Fruit fly (Drosophila melanogaster): ENCODE measurements around the gene Stt3A.

Gene Stt3A

DNA sequence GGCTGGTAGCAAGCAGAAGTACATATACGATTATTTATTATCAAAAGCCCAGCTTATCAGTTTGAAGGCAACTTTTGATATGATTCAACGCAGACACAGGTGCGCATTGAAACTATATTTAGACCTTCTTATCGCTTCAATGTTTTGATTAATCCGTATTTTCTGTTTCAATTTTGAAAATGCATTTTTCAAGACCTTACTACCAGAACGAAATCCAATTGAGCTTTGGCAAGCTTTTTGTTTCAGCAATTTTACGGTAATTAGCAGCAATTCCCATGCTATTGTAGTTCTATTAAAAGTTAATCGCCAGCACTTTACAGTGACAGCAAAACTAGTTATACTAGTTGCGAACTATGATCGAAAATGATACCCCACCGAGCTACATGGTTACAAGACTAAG lies 11.9 kb downstream of the Stt3A start, which contains the start of gene Mgstl:
Mgstl (plus strand) TSS at position 301 of the 400 bp plus-strand sequence.
- TF ChIP-seq D1 (tag; optimal IDR thresholded peaks at IDR 0.05): no peak
- no peak for TF ChIP-seq Pif1B (GFP tag; optimal IDR thresholded peaks at IDR 0.05)
- no peak for TF ChIP-seq CG10348 (GFP tag; IDR thresholded peaks at IDR 0.05)

DNA sequence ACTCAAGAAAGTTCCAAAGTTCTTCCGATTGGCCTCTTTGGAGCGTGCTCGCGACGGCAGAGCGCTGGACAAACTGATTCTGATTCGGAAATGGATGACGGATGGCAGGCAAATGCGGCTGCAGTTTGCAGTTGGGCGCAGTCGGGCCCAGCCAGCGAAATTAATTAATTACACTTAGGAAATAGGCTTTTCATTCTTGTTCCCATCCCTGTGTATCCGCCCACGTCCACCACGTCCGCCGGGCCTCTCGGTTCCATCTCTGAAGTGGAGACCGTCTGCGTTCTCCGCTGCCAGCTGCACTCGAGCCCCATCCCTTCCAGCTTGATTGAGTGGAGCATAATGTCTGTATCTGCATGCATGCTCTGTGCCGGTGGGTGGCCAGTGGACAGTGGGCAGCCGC lies 13.2 kb downstream of the Stt3A start, which contains the start of gene CG15449:
CG15449 (minus strand) TSS at position 101 of the 400 bp plus-strand sequence.
- no peak for TF ChIP-seq Pif1B (GFP tag; optimal IDR thresholded peaks at IDR 0.05)
- no peak for TF ChIP-seq fd96Ca (GFP tag; IDR thresholded peaks at IDR 0.05)
- no peak for TF ChIP-seq CG8159 (tag; optimal IDR thresholded peaks at IDR 0.05)
- TF ChIP-seq CG4496 (GFP tag; IDR thresholded peaks at IDR 0.05): no peak
- no peak for TF ChIP-seq CG10348 (GFP tag; IDR thresholded peaks at IDR 0.05)
- no peak for TF ChIP-seq CG14655 (GFP tag; optimal IDR thresholded peaks at IDR 0.05)
- no peak for TF ChIP-seq CG15710 (tag; optimal IDR thresholded peaks at IDR 0.05)
- no peak for TF ChIP-seq CG9948 (tag; optimal IDR thresholded peaks at IDR 0.05)
- no peak for TF ChIP-seq EcR (GFP tag; optimal IDR thresholded peaks at IDR 0.05)
- no peak for TF ChIP-seq Snoo (tag; optimal IDR thresholded peaks at IDR 0.05)
- no peak for TF ChIP-seq Pif1A (GFP tag; optimal IDR thresholded peaks at IDR 0.05)
- TF ChIP-seq CG13204 (GFP tag; optimal IDR thresholded peaks at IDR 0.05): no peak
- no peak for TF ChIP-seq D1 (tag; optimal IDR thresholded peaks at IDR 0.05)
- TF ChIP-seq CG32121 (GFP tag; IDR thresholded peaks at IDR 0.05): no peak
- no peak for TF ChIP-seq gl (tag; optimal IDR thresholded peaks at IDR 0.05)
- TF ChIP-seq CG12605 (GFP tag; IDR thresholded peaks at IDR 0.05): no peak

DNA sequence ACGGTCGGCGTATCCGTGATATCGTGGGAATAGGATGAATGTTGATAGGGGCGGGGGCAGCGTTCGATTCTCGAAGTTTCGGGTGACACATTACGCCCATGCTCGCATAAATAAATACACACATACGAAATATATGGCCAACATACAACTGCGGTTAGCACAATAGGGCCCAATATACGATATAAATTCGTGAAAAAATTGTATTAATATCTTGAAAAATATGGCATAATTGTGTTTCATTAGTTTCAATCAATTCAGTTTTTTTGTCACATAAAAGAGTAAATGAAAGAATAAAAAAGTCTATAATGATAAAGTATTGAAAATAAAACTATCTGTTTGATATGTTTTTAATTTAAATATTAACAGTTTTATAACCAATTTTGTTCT lies 17.8 kb downstream of the Stt3A start:
- TF ChIP-seq CG8159 (tag; optimal IDR thresholded peaks at IDR 0.05): peak; percentile 14
- TF ChIP-seq Ets98B (GFP tag; IDR thresholded peaks at IDR 0.05): peak; percentile 14; the same call in 1 of the 2 replicates
- TF ChIP-seq CG13204 (GFP tag; optimal IDR thresholded peaks at IDR 0.05): no peak
- TF ChIP-seq CG9948 (tag; optimal IDR thresholded peaks at IDR 0.05): peak; percentile 10
- no peak for TF ChIP-seq CG32121 (GFP tag; IDR thresholded peaks at IDR 0.05)
- no peak for TF ChIP-seq CG10348 (GFP tag; IDR thresholded peaks at IDR 0.05)
- TF ChIP-seq CG8301 (tag; optimal IDR thresholded peaks at IDR 0.05): no peak
- no peak for TF ChIP-seq Snoo (tag; optimal IDR thresholded peaks at IDR 0.05)
- TF ChIP-seq CG34367 (tag; optimal IDR thresholded peaks at IDR 0.05): no peak
- no peak for TF ChIP-seq CG14655 (GFP tag; optimal IDR thresholded peaks at IDR 0.05)
- TF ChIP-seq D1 (tag; optimal IDR thresholded peaks at IDR 0.05): peak; percentile 34
- TF ChIP-seq CG12605 (GFP tag; IDR thresholded peaks at IDR 0.05): no peak

DNA sequence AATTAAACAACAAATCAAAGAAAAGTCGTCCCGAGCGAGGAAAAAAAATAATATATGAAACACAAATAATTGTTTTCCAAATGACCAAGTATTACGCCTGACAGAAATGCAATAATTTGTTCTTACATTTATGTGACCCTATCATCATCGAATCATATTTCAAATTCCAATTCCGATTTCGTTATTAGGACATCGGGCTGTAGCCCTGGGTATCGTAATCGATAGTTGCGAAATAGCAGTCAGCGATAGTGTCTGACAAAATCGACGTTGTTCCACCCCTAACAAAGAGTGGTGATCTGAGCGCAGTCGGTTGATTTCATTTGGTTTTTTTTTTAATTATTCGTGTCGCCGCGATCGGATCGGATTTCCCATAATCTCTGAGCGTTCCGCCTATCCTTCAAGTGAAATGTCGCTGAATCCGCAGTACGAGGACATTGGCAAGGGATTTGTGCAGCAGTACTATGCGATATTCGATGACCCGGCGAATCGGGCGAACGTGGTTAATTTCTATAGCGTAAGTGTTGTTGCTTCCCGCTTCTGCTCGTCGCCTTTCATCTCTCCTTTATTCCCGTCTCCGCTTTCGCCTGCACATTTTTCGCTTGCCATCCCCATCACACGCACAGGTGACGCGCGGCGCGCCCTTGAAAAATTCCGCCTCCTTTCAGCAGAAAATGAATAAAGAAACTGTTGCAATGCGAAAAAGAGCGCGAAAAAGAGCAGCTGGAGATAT lies 18.4 kb downstream of the Stt3A start, which contains the start of gene Ntf-2:
Ntf-2 (plus strand) TSS at position 262 of the 730 bp plus-strand sequence.
- TF ChIP-seq CG8301 (tag; optimal IDR thresholded peaks at IDR 0.05) (no peak), EcR (GFP tag; optimal IDR thresholded peaks at IDR 0.05) (peak; percentile 43)

DNA sequence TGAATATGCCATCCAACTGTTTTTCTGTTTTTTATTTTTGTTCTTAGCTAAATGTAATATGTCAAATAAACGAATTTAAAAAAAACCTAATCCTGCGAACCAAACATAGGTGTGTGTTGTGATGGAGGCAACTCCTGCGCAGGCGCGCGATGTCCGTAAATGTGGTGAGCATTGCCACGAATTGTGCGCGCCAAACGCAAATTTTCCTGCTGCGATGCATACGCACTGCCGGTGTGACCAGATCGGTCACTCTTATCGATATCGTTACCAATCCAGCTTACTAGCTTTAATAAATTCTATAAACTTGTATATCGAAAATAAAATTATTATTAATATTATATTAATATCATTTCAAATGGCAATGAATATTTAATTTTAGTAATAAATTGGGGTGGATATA lies 19.1 kb downstream of the Stt3A start:
- TF ChIP-seq CG13204 (GFP tag; optimal IDR thresholded peaks at IDR 0.05) (no peak), CG8159 (tag; optimal IDR thresholded peaks at IDR 0.05) (no peak), Snoo (tag; optimal IDR thresholded peaks at IDR 0.05) (no peak), CG17806 (tag; optimal IDR thresholded peaks at IDR 0.05) (no peak), CG4496 (GFP tag; IDR thresholded peaks at IDR 0.05) (no peak), CG12605 (GFP tag; IDR thresholded peaks at IDR 0.05) (no peak)

DNA sequence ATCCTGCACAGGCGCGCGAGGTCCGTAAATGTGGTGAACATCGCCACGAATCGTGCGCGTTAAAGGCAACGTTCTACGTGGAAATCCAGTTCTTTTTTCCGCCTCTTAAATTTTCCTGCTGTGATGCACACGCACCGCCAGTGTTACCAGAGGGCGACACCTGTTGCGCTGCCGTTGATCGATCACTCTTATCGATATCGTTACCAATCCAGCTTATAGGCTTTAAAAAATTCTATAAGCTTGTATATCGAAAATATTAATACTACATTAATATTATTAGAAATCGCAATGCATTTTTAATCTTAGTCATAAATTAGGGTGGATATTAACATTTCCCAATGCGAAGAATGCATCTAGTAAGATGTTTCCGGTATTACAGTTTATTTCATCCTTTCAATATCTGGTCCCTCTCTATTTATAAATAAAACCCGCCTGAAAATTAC lies 21.9 kb downstream of the Stt3A start, which contains the start of gene CG1529:
CG1529 (minus strand) TSS at position 132 of the 443 bp plus-strand sequence.
- TF ChIP-seq CG8159 (tag; optimal IDR thresholded peaks at IDR 0.05) (peak; percentile 8), CG14655 (GFP tag; optimal IDR thresholded peaks at IDR 0.05) (no peak), CG9948 (tag; optimal IDR thresholded peaks at IDR 0.05) (no peak), gl (tag; optimal IDR thresholded peaks at IDR 0.05) (no peak)

DNA sequence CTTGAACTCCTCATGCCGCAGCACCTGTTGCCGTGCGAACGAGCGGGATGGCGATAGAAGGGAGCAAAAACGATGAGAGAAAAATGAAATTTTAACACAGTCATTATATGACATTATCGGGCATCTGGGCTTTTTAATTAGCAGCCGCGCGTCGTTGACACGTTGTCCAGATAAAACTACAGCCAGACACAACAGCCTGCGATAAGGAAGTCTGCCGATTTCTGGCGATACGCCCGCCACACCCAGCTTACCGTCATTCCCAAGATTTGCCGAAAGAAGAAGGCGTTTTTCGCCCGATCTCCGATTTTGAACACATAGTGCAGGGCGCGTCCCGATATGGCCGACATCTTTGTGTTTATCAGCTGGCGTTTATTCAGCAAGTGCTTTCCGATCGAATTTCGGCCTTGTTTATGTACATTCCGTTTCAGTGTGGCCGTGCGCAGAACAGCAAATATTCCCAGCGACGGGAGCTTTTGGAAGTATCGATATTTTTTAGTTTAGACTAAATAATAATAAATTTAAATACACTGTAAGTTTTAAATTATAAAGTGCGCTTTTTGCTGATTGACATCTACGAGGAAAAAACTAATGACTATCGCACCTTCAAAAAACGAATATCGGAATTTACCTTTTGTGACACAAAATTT lies 25.7 kb downstream of the Stt3A start, which contains the start of gene CG1532:
CG1532 (minus strand) TSS at position 433 of the 647 bp plus-strand sequence.
- TF ChIP-seq CG34367 (tag; optimal IDR thresholded peaks at IDR 0.05): no peak
- no peak for TF ChIP-seq CG9948 (tag; optimal IDR thresholded peaks at IDR 0.05)
- no peak for TF ChIP-seq gl (tag; optimal IDR thresholded peaks at IDR 0.05)
- 0 out of 2 replicates have a peak, but pooled peaks have one; percentile 25 for TF ChIP-seq CG32121 (GFP tag; IDR thresholded peaks at IDR 0.05)
- TF ChIP-seq CG15710 (tag; optimal IDR thresholded peaks at IDR 0.05): no peak
- no peak for TF ChIP-seq CG8301 (tag; optimal IDR thresholded peaks at IDR 0.05)
- TF ChIP-seq CG17806 (tag; optimal IDR thresholded peaks at IDR 0.05): no peak
- no peak for TF ChIP-seq CG13204 (GFP tag; optimal IDR thresholded peaks at IDR 0.05)
- peak; percentile 30 for TF ChIP-seq EcR (GFP tag; optimal IDR thresholded peaks at IDR 0.05)
- peak; percentile 6; the same call in 1 of the 2 replicates for TF ChIP-seq Ets98B (GFP tag; IDR thresholded peaks at IDR 0.05)
- no peak for TF ChIP-seq fd96Ca (GFP tag; IDR thresholded peaks at IDR 0.05)
- TF ChIP-seq Pif1A (GFP tag; optimal IDR thresholded peaks at IDR 0.05): peak; percentile 40
- TF ChIP-seq D1 (tag; optimal IDR thresholded peaks at IDR 0.05): no peak
- TF ChIP-seq Pif1B (GFP tag; optimal IDR thresholded peaks at IDR 0.05): no peak
- no peak for TF ChIP-seq CG4496 (GFP tag; IDR thresholded peaks at IDR 0.05)
